Fruit fly (Drosophila melanogaster) whole organism, embryonic: ENCODE measurements around the gene CkIIbeta.

Experiments used
- Asciz ChIP-seq: fragments of 200-800 bp; sonication (Bioruptor generic); optimal IDR thresholded peaks from 2 replicates; lab custom pipeline; 2017; ENCODE audit warnings: missing biosample characterization, mild to moderate bottlenecking, missing genetic modification characterization, missing genetic modification reagents
- Atf3 ChIP-seq: fragments of 200-800 bp; sonication (Bioruptor generic); optimal IDR thresholded peaks from 3 replicates; lab custom pipeline; 2016; ENCODE audit warnings: missing biosample characterization, missing genetic modification characterization
- Blimp-1 ChIP-seq: fragments of 200-800 bp; sonication (Bioruptor generic); optimal IDR thresholded peaks from 3 replicates; lab custom pipeline; 2018; ENCODE audit warnings: missing biosample characterization, missing genetic modification characterization, mild to moderate bottlenecking, moderate library complexity, missing genetic modification reagents
- BtbVII ChIP-seq: fragments of 200-800 bp; sonication (Bioruptor generic); optimal IDR thresholded peaks from 3 replicates; lab custom pipeline; 2017; ENCODE audit warnings: missing biosample characterization, mild to moderate bottlenecking, missing genetic modification characterization
- CG10267 ChIP-seq: fragments of 200-800 bp; sonication (Bioruptor generic); optimal IDR thresholded peaks from 2 replicates; lab custom pipeline; 2018; ENCODE audit warnings: missing biosample characterization, mild to moderate bottlenecking, missing genetic modification characterization, moderate library complexity
- CG11504 ChIP-seq: fragments of 200-800 bp; sonication (Bioruptor generic); optimal IDR thresholded peaks from 3 replicates; lab custom pipeline; 2019; ENCODE audit warnings: missing biosample characterization, mild to moderate bottlenecking, missing genetic modification characterization, moderate library complexity
- CG13775 ChIP-seq: fragments of 200-800 bp; sonication (Bioruptor generic); optimal IDR thresholded peaks from 3 replicates; lab custom pipeline; 2017; ENCODE audit warnings: missing biosample characterization, mild to moderate bottlenecking, missing genetic modification characterization
- CG15601 ChIP-seq: fragments of 200-800 bp; sonication (Bioruptor generic); optimal IDR thresholded peaks from 3 replicates; lab custom pipeline; 2019; ENCODE audit warnings: missing biosample characterization, mild to moderate bottlenecking, missing genetic modification characterization, moderate library complexity
- CG2120 ChIP-seq: fragments of 200-800 bp; sonication (Bioruptor generic); optimal IDR thresholded peaks from 3 replicates; lab custom pipeline; 2016; ENCODE audit warnings: missing biosample characterization, missing genetic modification characterization
- CG34376 ChIP-seq: fragments of 200-800 bp; sonication (Bioruptor generic); optimal IDR thresholded peaks from 2 replicates; lab custom pipeline; 2018; ENCODE audit warnings: missing biosample characterization, mild to moderate bottlenecking, missing genetic modification characterization
- CG4424 ChIP-seq: fragments of 200-800 bp; sonication (Bioruptor generic); optimal IDR thresholded peaks from 3 replicates; lab custom pipeline; 2016; ENCODE audit warnings: missing biosample characterization, missing genetic modification characterization
- CG6175 ChIP-seq: fragments of 200-800 bp; sonication (Bioruptor generic); IDR thresholded peaks from 3 replicates; pipeline ENCODE4 v1.3.6; 2022; ENCODE audit warnings: missing biosample characterization, missing genetic modification characterization
- CG6654 ChIP-seq: fragments of 200-800 bp; sonication (Bioruptor generic); optimal IDR thresholded peaks from 2 replicates; lab custom pipeline; 2017; ENCODE audit warnings: missing biosample characterization, mild to moderate bottlenecking, missing genetic modification characterization
- CG8944 ChIP-seq: fragments of 200-800 bp; sonication (Bioruptor generic); optimal IDR thresholded peaks from 3 replicates; lab custom pipeline; 2016; ENCODE audit warnings: missing biosample characterization, missing genetic modification characterization
- Doc2 ChIP-seq: fragments of 200-800 bp; sonication (Bioruptor generic); IDR thresholded peaks from 2 replicates; pipeline ENCODE4 v1.3.6; 2022; ENCODE audit warnings: missing biosample characterization, missing genetic modification characterization
- Elba2 ChIP-seq: fragments of 200-800 bp; sonication (Bioruptor generic); optimal IDR thresholded peaks from 3 replicates; lab custom pipeline; 2016; ENCODE audit warnings: missing biosample characterization, missing genetic modification characterization
- Ets65A ChIP-seq: fragments of 200-800 bp; sonication (Bioruptor generic); peaks from one replicate; lab custom pipeline; 2016; ENCODE audit warnings: missing biosample characterization, missing genetic modification characterization
- Hey ChIP-seq: fragments of 200-800 bp; sonication (Bioruptor generic); optimal IDR thresholded peaks from 3 replicates; lab custom pipeline; 2018; ENCODE audit warnings: missing biosample characterization, mild to moderate bottlenecking, missing genetic modification characterization
- Hr78 ChIP-seq, 2 experiments: fragments of 200-800 bp in 1 of 2; fragments of >200 bp in 1 of 2; sonication (Bioruptor generic) in 1 of 2; optimal IDR thresholded peaks; 2 replicates each; lab custom pipeline; 2017 to 2019; ENCODE audit warnings: missing biosample characterization in 2 of 2, missing genetic modification characterization in 2 of 2, mild to moderate bottlenecking in 1 of 2, moderate library complexity in 1 of 2
- Med ChIP-seq: fragments of 200-800 bp; sonication (Bioruptor generic); peaks from one replicate; lab custom pipeline; 2016; ENCODE audit warnings: missing biosample characterization, missing genetic modification characterization, mild to moderate bottlenecking, inconsistent platforms, moderate library complexity
- Nf-YB ChIP-seq: fragments of 200-800 bp; sonication (Bioruptor generic); optimal IDR thresholded peaks from 3 replicates; lab custom pipeline; 2019; ENCODE audit warnings: missing biosample characterization, mild to moderate bottlenecking, missing genetic modification characterization, moderate library complexity
- Nf-YC ChIP-seq: fragments of 200-800 bp; optimal IDR thresholded peaks from 3 replicates; lab custom pipeline; 2019; ENCODE audit warnings: missing biosample characterization, mild to moderate bottlenecking, missing genetic modification characterization, moderate library complexity
- Oli ChIP-seq: fragments of 200-800 bp; sonication (Bioruptor generic); optimal IDR thresholded peaks from 2 replicates; lab custom pipeline; 2018; ENCODE audit warnings: missing biosample characterization, mild to moderate bottlenecking, missing genetic modification characterization, moderate library complexity
- Pdp1 ChIP-seq, 2 experiments: fragments of 200-800 bp; sonication (Bioruptor generic); optimal IDR thresholded peaks; 3 replicates each; lab custom pipeline; 2016; ENCODE audit warnings: missing biosample characterization in 2 of 2, missing genetic modification characterization in 2 of 2, mild to moderate bottlenecking in 1 of 2, moderate library complexity in 1 of 2
- chinmo ChIP-seq: fragments of 200-800 bp; sonication (Bioruptor generic); IDR thresholded peaks from 4 replicates; pipeline ENCODE4 v1.3.6; 2022; ENCODE audit warnings: missing biosample characterization, missing genetic modification characterization; ENCODE audit not compliant: partially characterized antibody
- cwo ChIP-seq: fragments of 200-800 bp; sonication (Bioruptor generic); optimal IDR thresholded peaks from 3 replicates; lab custom pipeline; 2017; ENCODE audit warnings: missing biosample characterization, missing genetic modification characterization, mild to moderate bottlenecking, moderate library complexity, missing genetic modification reagents
- eve ChIP-seq, 2 experiments: fragments of >200 bp; optimal IDR thresholded peaks; 2 replicates each; lab custom pipeline; 2017; ENCODE audit warnings: missing biosample characterization in 2 of 2, missing genetic modification characterization in 2 of 2
- exex ChIP-seq: fragments of 200-800 bp; sonication (Bioruptor generic); optimal IDR thresholded peaks from 4 replicates; lab custom pipeline; 2018; ENCODE audit warnings: missing biosample characterization, mild to moderate bottlenecking, missing genetic modification characterization, moderate library complexity
- grn ChIP-seq: fragments of 200-800 bp; sonication (Bioruptor generic); optimal IDR thresholded peaks from 3 replicates; lab custom pipeline; 2017; ENCODE audit warnings: missing biosample characterization, missing genetic modification characterization
- insv ChIP-seq, 2 experiments: fragments of 200-800 bp; sonication (Bioruptor generic); optimal IDR thresholded peaks; 3 replicates each; lab custom pipeline; 2016 to 2018; ENCODE audit warnings: missing biosample characterization in 2 of 2, missing genetic modification characterization in 2 of 2
- lab ChIP-seq: fragments of 200-800 bp; sonication (Bioruptor generic); optimal IDR thresholded peaks from 3 replicates; lab custom pipeline; 2017; ENCODE audit warnings: missing biosample characterization, missing genetic modification characterization, mild to moderate bottlenecking, moderate library complexity, missing genetic modification reagents
- pfk ChIP-seq: fragments of 200-800 bp; sonication (Bioruptor generic); optimal IDR thresholded peaks from 2 replicates; lab custom pipeline; 2018; ENCODE audit warnings: missing biosample characterization, mild to moderate bottlenecking, missing genetic modification characterization, moderate library complexity
- scrt ChIP-seq: fragments of 200-800 bp; sonication (Bioruptor generic); optimal IDR thresholded peaks from 2 replicates; lab custom pipeline; 2018; ENCODE audit warnings: missing biosample characterization, mild to moderate bottlenecking, missing genetic modification characterization, moderate library complexity
- sug ChIP-seq: fragments of 200-800 bp; optimal IDR thresholded peaks from 2 replicates; lab custom pipeline; 2019; ENCODE audit warnings: missing biosample characterization, mild to moderate bottlenecking, missing genetic modification characterization, moderate library complexity
- vnd ChIP-seq: fragments of 200-800 bp; sonication (Bioruptor generic); IDR thresholded peaks from 3 replicates; pipeline ENCODE4 v1.3.6; 2022; ENCODE audit warnings: missing biosample characterization, missing genetic modification characterization; ENCODE audit not compliant: partially characterized antibody
- zen ChIP-seq: fragments of 200-800 bp; sonication (Bioruptor generic); optimal IDR thresholded peaks from 3 replicates; lab custom pipeline; 2018; ENCODE audit warnings: missing biosample characterization, mild to moderate bottlenecking, missing genetic modification characterization, moderate library complexity
- zfh2 ChIP-seq: fragments of 200-800 bp; sonication (Bioruptor generic); optimal IDR thresholded peaks from 2 replicates; lab custom pipeline; 2016; ENCODE audit warnings: missing biosample characterization, missing genetic modification characterization

CkIIbeta gene

DNA sequence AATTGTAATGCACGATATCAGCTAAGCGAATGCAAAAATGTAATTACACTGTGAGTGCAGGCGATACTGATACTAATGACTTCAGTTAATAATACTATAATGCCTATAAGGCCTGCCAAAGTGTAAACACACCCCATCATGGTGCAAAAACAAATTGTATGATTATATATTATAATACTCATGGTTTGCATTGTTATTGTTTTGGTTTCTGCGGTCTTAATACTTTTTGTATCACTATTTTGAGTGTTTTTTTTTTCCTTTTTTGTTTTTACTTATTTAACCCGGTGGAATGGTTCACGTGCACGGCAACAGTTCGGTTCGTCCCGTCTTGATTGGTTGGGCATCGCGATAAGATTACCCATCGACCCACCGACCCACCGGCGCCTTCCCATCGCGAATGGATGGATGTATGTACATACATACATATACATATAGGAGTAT lies 21.4 kb downstream of the CkIIbeta start:
- TF ChIP-seq Doc2: no peak
- TF ChIP-seq insv (GFP tag; optimal IDR thresholded peaks at IDR 0.05; lab: Kevin White, UChicago): no peak
- TF ChIP-seq zfh2 (GFP tag; lab: Kevin White, UChicago): no peak
- TF ChIP-seq CG34376 (GFP tag; lab: Kevin White, UChicago): peak; percentile 29
- TF ChIP-seq CG6175: no peak
- TF ChIP-seq lab (GFP tag; lab: Kevin White, UChicago): peak; percentile 1
- TF ChIP-seq sug: peak; percentile 54
- no peak for TF ChIP-seq CG8944 (GFP tag; lab: Kevin White, UChicago)
- peak; percentile 11 for TF ChIP-seq Hey (tag; lab: Kevin White, UChicago)
- TF ChIP-seq Oli (tag; lab: Kevin White, UChicago): no peak
- TF ChIP-seq Nf-YC (tag; lab: Kevin White, UChicago): peak; percentile 72
- TF ChIP-seq eve (GFP tag; optimal IDR thresholded peaks at IDR 0.05; lab: Kevin White, UChicago): peak in 1 of 2 experiments; percentile 6
- no peak for TF ChIP-seq BtbVII (GFP tag; lab: Kevin White, UChicago)
- TF ChIP-seq vnd (GFP tag; lab: Robert Waterston, UW): no peak
- TF ChIP-seq Nf-YB: peak; percentile 71
- no peak for TF ChIP-seq CG2120 (GFP tag; lab: Kevin White, UChicago)
- no peak for TF ChIP-seq CG11504 (tag; lab: Kevin White, UChicago)
- 0 out of 4 replicates have a peak, but pooled peaks have one; percentile 33 for TF ChIP-seq chinmo
- TF ChIP-seq CG10267 (tag; lab: Kevin White, UChicago): no peak
- TF ChIP-seq CG4424: no peak
- TF ChIP-seq CG13775 (GFP tag; lab: Kevin White, UChicago): no peak
- peak; percentile 78 for TF ChIP-seq exex
- TF ChIP-seq zen (tag; lab: Kevin White, UChicago): no peak
- peak in 1 of 2 experiments; percentile 48 for TF ChIP-seq Hr78 (GFP tag; optimal IDR thresholded peaks at IDR 0.05; lab: Kevin White, UChicago)
- peak; percentile 85 for TF ChIP-seq cwo (GFP tag; lab: Kevin White, UChicago)
- no peak for TF ChIP-seq Atf3 (GFP tag; lab: Kevin White, UChicago)
- TF ChIP-seq CG15601: no peak
- peak; percentile 42 for TF ChIP-seq grn

- TF ChIP-seq Pdp1 (GFP tag; optimal IDR thresholded peaks at IDR 0.05; lab: Kevin White, UChicago): no peak
- peak; percentile 61 for TF ChIP-seq Med (GFP tag; lab: Kevin White, UChicago)
- TF ChIP-seq Blimp-1 (GFP tag; lab: Kevin White, UChicago): peak; percentile 6
- TF ChIP-seq Asciz (GFP tag; lab: Kevin White, UChicago): no peak
- TF ChIP-seq scrt (GFP tag; lab: Kevin White, UChicago): no peak
- peak; percentile 49 for TF ChIP-seq Elba2 (GFP tag; lab: Kevin White, UChicago)
- 0 out of 4 replicates have a peak, but pooled peaks have one; percentile 33 for TF ChIP-seq chinmo
- TF ChIP-seq insv (GFP tag; optimal IDR thresholded peaks at IDR 0.05; lab: Kevin White, UChicago): peak in 1 of 2 experiments; percentile 61
- peak; percentile 87 for TF ChIP-seq CG6654 (GFP tag; lab: Kevin White, UChicago)
- TF ChIP-seq pfk (GFP tag; lab: Kevin White, UChicago): no peak
- TF ChIP-seq Ets65A (GFP tag; lab: Kevin White, UChicago): peak; percentile 80
These were observed 23.3 kb downstream of the CkIIbeta start for dm6 chrX:11815356-11816270.
